Worm (Caenorhabditis elegans) whole organism, young adult: Measurements from ENCODE around the gene ttr-39.

Experiments
- B0035.1 ChIP-seq: sonication (generic microtip); optimal IDR thresholded peaks from 2 replicates; lab custom pipeline; 2016; ENCODE audit warnings: missing genetic modification characterization, mild to moderate bottlenecking, missing compliant biosample characterization, missing genotype, missing genetic modification reagents
- B0261.1 ChIP-seq: sonication (generic microtip); optimal IDR thresholded peaks from 2 replicates; lab custom pipeline; 2016; ENCODE audit warnings: mild to moderate bottlenecking, missing genetic modification characterization, moderate library complexity, missing compliant biosample characterization
- C06A6.2 ChIP-seq: fragments of 200-800 bp; sonication (Bioruptor generic); conservative IDR thresholded peaks from 2 replicates; pipeline ENCODE4 v1.3.6; 2022; ENCODE audit warnings: missing genetic modification characterization, missing compliant biosample characterization
- D2030.7 ChIP-seq: fragments of 200-800 bp; sonication (Bioruptor generic); IDR thresholded peaks from 2 replicates; pipeline ENCODE4 v1.3.6; 2022; ENCODE audit warnings: missing genetic modification reagents, missing genetic modification characterization, missing compliant biosample characterization
- F39B2.1 ChIP-seq: fragments of 200-800 bp; sonication (Bioruptor generic); IDR thresholded peaks from 2 replicates; pipeline ENCODE4 v1.3.6; 2022; ENCODE audit warnings: missing genetic modification reagents, missing genetic modification characterization, missing compliant biosample characterization
- F49E8.2 ChIP-seq: sonication (generic microtip); optimal IDR thresholded peaks from 3 replicates; lab custom pipeline; 2017; ENCODE audit warnings: missing genetic modification characterization, mild to moderate bottlenecking, missing compliant biosample characterization, antibody characterized with exemption, moderate library complexity; ENCODE audit not compliant: insufficient read depth
- K11D2.4 ChIP-seq: fragments of 200-800 bp; sonication (Bioruptor generic); IDR thresholded peaks from 2 replicates; pipeline ENCODE4 v1.3.6; 2022; ENCODE audit warnings: missing genetic modification reagents, missing genetic modification characterization, missing compliant biosample characterization
- Y53G8AR.9 ChIP-seq: fragments of 200-800 bp; sonication (Bioruptor generic); conservative IDR thresholded peaks from 2 replicates; pipeline ENCODE4 v1.3.6; 2022; ENCODE audit warnings: missing genetic modification reagents, missing genetic modification characterization, missing compliant biosample characterization
- Y56A3A.18 ChIP-seq: fragments of 200-800 bp; sonication (Bioruptor generic); IDR thresholded peaks from 2 replicates; pipeline ENCODE4 v1.3.6; 2022; ENCODE audit warnings: missing genetic modification reagents, missing genetic modification characterization, missing compliant biosample characterization
- Y67H2A.10 ChIP-seq: fragments of 200-800 bp; sonication (Bioruptor generic); conservative IDR thresholded peaks from 2 replicates; pipeline ENCODE4 v1.3.6; 2022; ENCODE audit warnings: missing genetic modification reagents, missing genetic modification characterization, missing compliant biosample characterization
- Y95B8A.8 ChIP-seq: fragments of 200-800 bp; sonication (Bioruptor generic); IDR thresholded peaks from 2 replicates; pipeline ENCODE4 v1.3.6; 2022; ENCODE audit warnings: missing genetic modification reagents, missing genetic modification characterization, missing compliant biosample characterization
- ama-1 ChIP-seq, 3 experiments: fragments of 150-350 bp in 1 of 3; sonication (generic microtip) in 2 of 3; optimal IDR thresholded peaks; 2 replicates each; lab custom pipeline; 2014 to 2018; ENCODE audit warnings: missing biosample characterization in 2 of 3, missing genetic modification characterization in 2 of 3, missing genetic modification reagents in 2 of 3
- attf-6 ChIP-seq: fragments of 200-800 bp; sonication (Bioruptor generic); IDR thresholded peaks from 2 replicates; pipeline ENCODE4 v1.3.6; 2022; ENCODE audit warnings: missing genetic modification reagents, missing genetic modification characterization, missing compliant biosample characterization
- ccch-3 ChIP-seq: fragments of 200-800 bp; sonication (Bioruptor generic); optimal IDR thresholded peaks from 2 replicates; lab custom pipeline; 2018; ENCODE audit warnings: mild to moderate bottlenecking, missing genetic modification characterization, missing compliant biosample characterization
- ceh-100 ChIP-seq: fragments of 200-800 bp; sonication (Bioruptor generic); IDR thresholded peaks from 2 replicates; pipeline ENCODE4 v1.3.6; 2022; ENCODE audit warnings: missing genetic modification reagents, missing genetic modification characterization, missing compliant biosample characterization
- ceh-91 ChIP-seq: fragments of 200-800 bp; sonication (Bioruptor generic); IDR thresholded peaks from 2 replicates; pipeline ENCODE4 v1.3.6; 2022; ENCODE audit warnings: missing genetic modification reagents, missing genetic modification characterization, missing compliant biosample characterization
- dox-1 ChIP-seq: fragments of 200-800 bp; sonication (Bioruptor generic); IDR thresholded peaks from 2 replicates; pipeline ENCODE4 v1.3.6; 2022; ENCODE audit warnings: missing genetic modification reagents, missing genetic modification characterization, missing compliant biosample characterization
- egrh-3 ChIP-seq: fragments of 200-800 bp; sonication (Bioruptor generic); IDR thresholded peaks from 2 replicates; pipeline ENCODE4 v1.3.6; 2022; ENCODE audit warnings: missing genetic modification reagents, missing genetic modification characterization, missing compliant biosample characterization
- fkh-3 ChIP-seq: sonication (generic microtip); optimal IDR thresholded peaks from 2 replicates; lab custom pipeline; 2016; ENCODE audit warnings: mild to moderate bottlenecking, missing genetic modification characterization, missing compliant biosample characterization
- hlh-26 ChIP-seq: fragments of 200-800 bp; sonication (Bioruptor generic); conservative IDR thresholded peaks from 2 replicates; pipeline ENCODE4 v1.3.6; 2022; ENCODE audit warnings: missing genetic modification reagents, missing genetic modification characterization, missing compliant biosample characterization
- hmg-1.2 ChIP-seq: fragments of 200-800 bp; sonication (Bioruptor generic); IDR thresholded peaks from 2 replicates; pipeline ENCODE4 v1.3.6; 2022; ENCODE audit warnings: missing genetic modification reagents, missing genetic modification characterization, missing compliant biosample characterization
- hsf-1 ChIP-seq: fragments of 200-800 bp; sonication (Bioruptor generic); IDR thresholded peaks from 2 replicates; pipeline ENCODE4 v1.3.6; 2022; ENCODE audit warnings: missing genetic modification reagents, missing genetic modification characterization, missing compliant biosample characterization
- lag-1 ChIP-seq: fragments of 200-800 bp; sonication (Bioruptor generic); IDR thresholded peaks from 2 replicates; pipeline ENCODE4 v1.3.6; 2022; ENCODE audit warnings: missing genetic modification reagents, missing genetic modification characterization, missing compliant biosample characterization
- let-526 ChIP-seq: fragments of 200-800 bp; sonication (Bioruptor generic); IDR thresholded peaks from 2 replicates; pipeline ENCODE4 v1.3.6; 2022; ENCODE audit warnings: missing genetic modification reagents, missing genetic modification characterization, missing compliant biosample characterization
- lin-54 ChIP-seq: fragments of 200-800 bp; sonication (Bioruptor generic); optimal IDR thresholded peaks from 2 replicates; lab custom pipeline; 2018; ENCODE audit warnings: mild to moderate bottlenecking, missing genetic modification characterization, missing compliant biosample characterization
- lir-1 ChIP-seq: fragments of 200-800 bp; sonication (Bioruptor generic); conservative IDR thresholded peaks from 2 replicates; pipeline ENCODE4 v1.3.6; 2022; ENCODE audit warnings: missing genetic modification reagents, missing genetic modification characterization, missing compliant biosample characterization
- lsy-27 ChIP-seq: sonication (generic microtip); optimal IDR thresholded peaks from 2 replicates; lab custom pipeline; 2017; ENCODE audit warnings: missing genetic modification characterization, mild to moderate bottlenecking, missing compliant biosample characterization, antibody characterized with exemption, missing genotype, borderline replicate concordance; ENCODE audit not compliant: insufficient read depth
- mcd-1 ChIP-seq: fragments of 200-800 bp; sonication (Bioruptor generic); IDR thresholded peaks from 2 replicates; pipeline ENCODE4 v1.3.6; 2022; ENCODE audit warnings: missing genetic modification reagents, missing genetic modification characterization, missing compliant biosample characterization
- mes-4 ChIP-seq: sonication (generic microtip); optimal IDR thresholded peaks from 2 replicates; lab custom pipeline; 2016; ENCODE audit warnings: missing genotype, missing genetic modification characterization, missing compliant biosample characterization
- nhr-179 ChIP-seq: sonication (generic microtip); optimal IDR thresholded peaks from 2 replicates; lab custom pipeline; 2016; ENCODE audit warnings: mild to moderate bottlenecking, missing genetic modification characterization, missing compliant biosample characterization
- pbrm-1 ChIP-seq: fragments of 200-800 bp; sonication (Bioruptor generic); IDR thresholded peaks from 2 replicates; pipeline ENCODE4 v1.3.6; 2022; ENCODE audit warnings: missing genetic modification reagents, missing genetic modification characterization, missing compliant biosample characterization
- repo-1 ChIP-seq: sonication (generic microtip); optimal IDR thresholded peaks from 2 replicates; lab custom pipeline; 2017; ENCODE audit warnings: mild to moderate bottlenecking, missing genetic modification characterization, missing compliant biosample characterization
- snpc-1.1 ChIP-seq: sonication (generic microtip); optimal IDR thresholded peaks from 2 replicates; lab custom pipeline; 2017; ENCODE audit warnings: missing genetic modification characterization, mild to moderate bottlenecking, missing compliant biosample characterization, antibody characterized with exemption, moderate library complexity, missing genotype, missing genetic modification reagents; ENCODE audit not compliant: insufficient read depth
- snpc-1.3 ChIP-seq: sonication (generic microtip); optimal IDR thresholded peaks from 2 replicates; lab custom pipeline; 2017; ENCODE audit warnings: missing genetic modification characterization, mild to moderate bottlenecking, missing compliant biosample characterization, antibody characterized with exemption, moderate library complexity, missing genotype, missing genetic modification reagents; ENCODE audit not compliant: insufficient read depth
- snpc-3.4 ChIP-seq: sonication (generic microtip); optimal IDR thresholded peaks from 2 replicates; lab custom pipeline; 2017; ENCODE audit warnings: missing genetic modification characterization, mild to moderate bottlenecking, missing compliant biosample characterization, antibody characterized with exemption, moderate library complexity, missing genotype, missing genetic modification reagents
- somi-1 ChIP-seq: fragments of 200-800 bp; sonication (Bioruptor generic); optimal IDR thresholded peaks from 2 replicates; lab custom pipeline; 2018; ENCODE audit warnings: mild to moderate bottlenecking, missing genetic modification characterization, missing compliant biosample characterization
- sptf-2 ChIP-seq: fragments of 200-800 bp; sonication (Bioruptor generic); optimal IDR thresholded peaks from 2 replicates; lab custom pipeline; 2018; ENCODE audit warnings: mild to moderate bottlenecking, missing genetic modification characterization, missing compliant biosample characterization
- tbp1 ChIP-seq: fragments of 200-800 bp; sonication (Bioruptor generic); optimal IDR thresholded peaks from 2 replicates; lab custom pipeline; 2018; ENCODE audit warnings: mild to moderate bottlenecking, missing genetic modification characterization, missing compliant biosample characterization
- unc-130 ChIP-seq: sonication (generic microtip); optimal IDR thresholded peaks from 2 replicates; lab custom pipeline; 2016; ENCODE audit warnings: missing genetic modification reagents, missing genetic modification characterization, missing compliant biosample characterization
- zfh-2 ChIP-seq: fragments of 200-800 bp; sonication (Bioruptor generic); conservative IDR thresholded peaks from 2 replicates; pipeline ENCODE4 v1.3.6; 2022; ENCODE audit warnings: missing genetic modification reagents, missing genetic modification characterization, missing compliant biosample characterization
- zim-3 ChIP-seq: sonication (generic microtip); optimal IDR thresholded peaks from 2 replicates; lab custom pipeline; 2017; ENCODE audit warnings: mild to moderate bottlenecking, missing genetic modification characterization, moderate library complexity, missing compliant biosample characterization
- ztf-22 ChIP-seq: fragments of 200-800 bp; sonication (Bioruptor generic); optimal IDR thresholded peaks from 2 replicates; lab custom pipeline; 2018; ENCODE audit warnings: mild to moderate bottlenecking, missing genetic modification characterization, moderate library complexity, missing compliant biosample characterization
- ztf-26 ChIP-seq: sonication (generic microtip); optimal IDR thresholded peaks from 2 replicates; lab custom pipeline; 2017; ENCODE audit warnings: missing genetic modification characterization, missing compliant biosample characterization
- ztf-28 ChIP-seq: fragments of 200-800 bp; sonication (Bioruptor generic); IDR thresholded peaks from 2 replicates; pipeline ENCODE4 v1.3.6; 2022; ENCODE audit warnings: missing genetic modification reagents, missing genetic modification characterization, missing compliant biosample characterization

ttr-39 gene

DNA sequence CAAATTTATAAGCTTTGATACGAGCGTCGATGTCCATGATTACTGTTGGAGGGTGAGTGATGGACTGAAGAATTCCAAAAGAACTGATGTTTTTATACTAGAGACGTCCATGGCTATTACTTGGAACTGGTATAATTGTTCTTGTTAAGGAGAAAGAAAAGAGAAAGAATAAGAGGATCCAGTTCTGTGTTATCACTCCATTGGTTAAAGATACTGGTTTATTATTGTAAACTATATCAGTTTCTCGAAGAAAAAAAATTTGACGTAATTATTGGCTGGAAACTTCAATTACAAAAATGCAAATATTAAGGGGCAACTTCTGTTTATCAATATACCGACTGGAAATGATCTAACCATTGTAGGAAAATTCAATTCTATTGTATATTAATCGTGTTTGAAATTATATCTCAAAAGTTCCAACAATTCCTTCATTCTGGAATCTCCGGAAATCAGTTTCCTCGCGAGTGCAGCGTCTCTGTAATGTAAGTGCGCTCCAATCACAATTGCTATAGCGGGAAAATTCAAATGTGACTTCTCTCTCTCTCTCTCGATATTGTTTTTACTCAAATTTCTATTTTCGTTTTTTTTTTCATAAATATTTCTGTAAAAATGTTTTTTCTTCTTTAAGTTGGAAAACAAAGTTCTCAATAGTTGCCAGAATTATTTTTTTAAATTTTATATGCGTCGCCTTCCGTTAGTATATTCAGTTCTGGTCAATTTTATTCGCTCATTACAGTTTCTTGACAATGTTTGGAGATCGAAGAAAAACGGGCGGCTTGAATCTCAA lies 4.1 kb downstream of the ttr-39 start, which contains the start of the genes col-2 and ndc-80 (continued):
- TF ChIP-seq ama-1 (optimal IDR thresholded peaks at IDR 0.05; lab: Kevin White, UChicago) (no peak), ama-1 (GFP tag; optimal IDR thresholded peaks at IDR 0.05; lab: Kevin White, UChicago) (no peak), B0035.1 (tag; lab: Kevin White, UChicago) (no peak), ztf-22 (GFP tag; lab: Kevin White, UChicago) (no peak), ceh-91 (GFP tag; lab: Robert Waterston, UW) (no peak), repo-1 (tag; lab: Kevin White, UChicago) (no peak), mes-4 (tag; lab: Kevin White, UChicago) (no peak), C06A6.2 (GFP tag; lab: Robert Waterston, UW) (no peak), nhr-179 (tag; lab: Kevin White, UChicago) (no peak), snpc-1.1 (tag; lab: Kevin White, UChicago) (no peak), lsy-27 (tag; lab: Kevin White, UChicago) (no peak), lag-1 (GFP tag; lab: Robert Waterston, UW) (no peak), let-526 (GFP tag; lab: Robert Waterston, UW) (no peak), pbrm-1 (GFP tag; lab: Robert Waterston, UW) (no peak), Y53G8AR.9 (GFP tag; lab: Robert Waterston, UW) (no peak), F39B2.1 (GFP tag; lab: Robert Waterston, UW) (no peak), K11D2.4 (no peak), lin-54 (peak; percentile 78), ceh-100 (GFP tag; lab: Robert Waterston, UW) (peak; percentile 95), attf-6 (GFP tag; lab: Robert Waterston, UW) (no peak)

DNA sequence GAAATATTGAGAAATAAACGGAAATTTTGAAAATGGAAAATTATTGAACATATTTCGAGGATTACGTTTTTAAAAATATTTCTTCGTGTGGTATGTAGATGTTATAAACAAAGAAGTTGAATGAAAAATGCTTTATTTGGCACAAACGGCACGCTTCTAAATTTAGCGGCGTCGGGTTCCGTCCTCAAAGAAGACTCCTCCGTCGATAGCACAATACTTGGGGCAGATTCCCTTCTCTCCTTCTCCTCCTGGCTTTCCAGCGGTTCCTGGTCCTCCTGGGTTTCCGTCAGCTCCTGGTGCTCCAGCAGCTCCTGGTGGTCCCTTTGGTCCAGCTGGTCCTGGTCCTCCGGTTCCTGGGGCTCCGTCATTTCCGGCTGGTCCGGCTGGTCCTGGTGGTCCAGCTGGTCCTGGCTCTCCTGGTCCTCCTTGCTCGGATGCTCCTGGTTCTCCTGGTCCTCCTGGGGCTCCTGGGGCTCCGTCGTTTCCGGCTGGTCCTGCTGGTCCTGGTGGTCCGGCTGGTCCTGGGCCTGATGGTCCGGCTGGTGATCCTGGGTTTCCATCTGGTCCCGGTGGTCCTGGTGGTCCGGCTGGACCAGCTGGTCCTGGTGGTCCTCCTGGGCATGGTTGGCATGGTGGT lies 5.2 kb downstream of the ttr-39 start, which contains the start of gene W01B6.8:
Gene W01B6.8 (minus strand): TSS at position 51 of the 637 bp plus-strand sequence.
- no peak for TF ChIP-seq Y56A3A.18 (GFP tag; lab: Robert Waterston, UW)
- no peak for TF ChIP-seq B0261.1 (tag; lab: Kevin White, UChicago)
- peak; percentile 99 for TF ChIP-seq egrh-3 (GFP tag; lab: Robert Waterston, UW)
- peak; percentile 95 for TF ChIP-seq zfh-2
- TF ChIP-seq ztf-28 (GFP tag; lab: Robert Waterston, UW): no peak
- no peak for TF ChIP-seq sptf-2 (GFP tag; lab: Kevin White, UChicago)
- no peak for TF ChIP-seq snpc-1.3 (tag; lab: Kevin White, UChicago)
- TF ChIP-seq Y95B8A.8: no peak
- no peak for TF ChIP-seq ztf-22 (GFP tag; lab: Kevin White, UChicago)
- no peak for TF ChIP-seq ccch-3 (GFP tag; lab: Kevin White, UChicago)
- TF ChIP-seq somi-1 (GFP tag; lab: Kevin White, UChicago): no peak
- TF ChIP-seq ztf-26 (tag; lab: Kevin White, UChicago): no peak
- no peak for TF ChIP-seq zim-3 (tag; lab: Kevin White, UChicago)
- TF ChIP-seq dox-1 (GFP tag; lab: Robert Waterston, UW): peak; percentile 35; the same call in 1 of the 2 replicates
- TF ChIP-seq F49E8.2 (tag; lab: Kevin White, UChicago): no peak
- TF ChIP-seq lir-1 (GFP tag; lab: Robert Waterston, UW): 0 out of 2 replicates have a peak, but pooled peaks have one; percentile 7
- no peak for TF ChIP-seq Y67H2A.10 (GFP tag; lab: Robert Waterston, UW)
- no peak for TF ChIP-seq snpc-3.4 (tag; lab: Kevin White, UChicago)
- TF ChIP-seq hmg-1.2 (GFP tag; lab: Robert Waterston, UW): no peak
- no peak for TF ChIP-seq pbrm-1 (GFP tag; lab: Robert Waterston, UW)
- no peak for TF ChIP-seq D2030.7 (GFP tag; lab: Robert Waterston, UW)
- no peak for TF ChIP-seq tbp1 (GFP tag; lab: Kevin White, UChicago)
- no peak for TF ChIP-seq lin-54
- TF ChIP-seq hsf-1 (GFP tag; lab: Robert Waterston, UW): no peak
- no peak for TF ChIP-seq hlh-26 (GFP tag; lab: Robert Waterston, UW)
- peak; percentile 10 for TF ChIP-seq fkh-3 (tag; lab: Kevin White, UChicago)
- peak; percentile 44; the same call in 1 of the 2 replicates for TF ChIP-seq mcd-1 (GFP tag; lab: Robert Waterston, UW)
- TF ChIP-seq unc-130 (GFP tag; lab: Kevin White, UChicago): no peak
